Worm (Caenorhabditis elegans) whole organism, mixed stage, embryonic: ENCODE measurements around the gene Y57G11C.46.
A peak's percentile ranks its signal among the peaks of the same experiment; 100 is the strongest.

Experiments used
- M03D4.4 ChIP-seq: sonication (generic microtip); optimal IDR thresholded peaks from 2 replicates; lab custom pipeline; 2017; ENCODE audit warnings: mild to moderate bottlenecking, missing genetic modification characterization, missing compliant biosample characterization
- bed-3 ChIP-seq: fragments of 200-800 bp; sonication (Bioruptor generic); optimal IDR thresholded peaks from 3 replicates; lab custom pipeline; 2018; ENCODE audit warnings: mild to moderate bottlenecking, missing genetic modification characterization, moderate library complexity, missing compliant biosample characterization
- blmp-1 ChIP-seq: fragments of 150-350 bp; optimal IDR thresholded peaks from 2 replicates; lab custom pipeline; 2014; ENCODE audit warnings: missing biosample characterization, missing genetic modification characterization
- ceh-39 ChIP-seq: fragments of 150-350 bp; optimal IDR thresholded peaks from 2 replicates; lab custom pipeline; 2014; ENCODE audit warnings: missing biosample characterization, missing genetic modification characterization
- ceh-43 ChIP-seq: fragments of 200-800 bp; sonication (Bioruptor generic); optimal IDR thresholded peaks from 2 replicates; lab custom pipeline; 2018; ENCODE audit warnings: mild to moderate bottlenecking, missing genetic modification characterization, moderate library complexity, missing compliant biosample characterization
- ces-1 ChIP-seq: fragments of 150-350 bp; optimal IDR thresholded peaks from 2 replicates; lab custom pipeline; 2014; ENCODE audit warnings: missing biosample characterization, missing genetic modification reagents, missing genetic modification characterization
- cnd-1 ChIP-seq: fragments of 200-800 bp; sonication (Bioruptor generic); optimal IDR thresholded peaks from 2 replicates; lab custom pipeline; 2018; ENCODE audit warnings: mild to moderate bottlenecking, missing genetic modification characterization, missing compliant biosample characterization
- drap-1 ChIP-seq: fragments of 200-800 bp; sonication (Bioruptor generic); optimal IDR thresholded peaks from 3 replicates; lab custom pipeline; 2018; ENCODE audit warnings: mild to moderate bottlenecking, missing genetic modification characterization, missing compliant biosample characterization
- elt-1 ChIP-seq: sonication (generic microtip); optimal IDR thresholded peaks from 2 replicates; lab custom pipeline; 2017; ENCODE audit warnings: missing genetic modification characterization, mild to moderate bottlenecking, missing compliant biosample characterization, antibody characterized with exemption, moderate library complexity, borderline replicate concordance; ENCODE audit not compliant: insufficient read depth
- elt-3 ChIP-seq: fragments of 150-350 bp; optimal IDR thresholded peaks from 2 replicates; lab custom pipeline; 2014; ENCODE audit warnings: missing biosample characterization, missing genetic modification characterization
- flh-1 ChIP-seq: fragments of 200-800 bp; sonication (Bioruptor generic); optimal IDR thresholded peaks from 2 replicates; lab custom pipeline; 2018; ENCODE audit warnings: mild to moderate bottlenecking, missing genetic modification characterization, moderate library complexity, missing compliant biosample characterization
- ham-2 ChIP-seq: fragments of 200-800 bp; sonication (Bioruptor generic); optimal IDR thresholded peaks from 2 replicates; lab custom pipeline; 2018; ENCODE audit warnings: mild to moderate bottlenecking, missing genetic modification characterization, missing compliant biosample characterization
- hlh-1 ChIP-seq: fragments of 150-350 bp; optimal IDR thresholded peaks from 2 replicates; lab custom pipeline; 2014; ENCODE audit warnings: missing biosample characterization, missing genetic modification reagents, missing genetic modification characterization
- lin-13 ChIP-seq: fragments of 150-350 bp; optimal IDR thresholded peaks from 2 replicates; lab custom pipeline; 2014; ENCODE audit warnings: missing biosample characterization, missing genetic modification characterization
- lin-32 ChIP-seq: fragments of 200-800 bp; sonication (Bioruptor generic); optimal IDR thresholded peaks from 2 replicates; lab custom pipeline; 2018; ENCODE audit warnings: mild to moderate bottlenecking, missing genetic modification characterization, missing compliant biosample characterization
- lsy-2 ChIP-seq: fragments of 150-350 bp; optimal IDR thresholded peaks from 2 replicates; lab custom pipeline; 2014; ENCODE audit warnings: missing biosample characterization, missing genetic modification characterization
- mab-5 ChIP-seq: fragments of 150-350 bp; optimal IDR thresholded peaks from 2 replicates; lab custom pipeline; 2014; ENCODE audit warnings: missing biosample characterization, missing genetic modification characterization
- mep-1 ChIP-seq: fragments of 150-350 bp; optimal IDR thresholded peaks from 2 replicates; lab custom pipeline; 2017; ENCODE audit warnings: missing biosample characterization, missing genetic modification reagents, missing genetic modification characterization, inconsistent platforms
- mls-2 ChIP-seq: sonication (generic microtip); optimal IDR thresholded peaks from 2 replicates; lab custom pipeline; 2016; ENCODE audit warnings: mild to moderate bottlenecking, missing genetic modification characterization, moderate library complexity, missing compliant biosample characterization
- nhr-12 ChIP-seq: fragments of 150-350 bp; optimal IDR thresholded peaks from 2 replicates; lab custom pipeline; 2014; ENCODE audit warnings: missing biosample characterization, missing genetic modification characterization
- nhr-2 ChIP-seq: fragments of 150-350 bp; optimal IDR thresholded peaks from 2 replicates; lab custom pipeline; 2014; ENCODE audit warnings: missing biosample characterization, missing genetic modification characterization
- nhr-237 ChIP-seq: fragments of 150-350 bp; optimal IDR thresholded peaks from 2 replicates; lab custom pipeline; 2014; ENCODE audit warnings: missing biosample characterization, missing genetic modification characterization
- nhr-28 ChIP-seq: fragments of 150-350 bp; optimal IDR thresholded peaks from 2 replicates; lab custom pipeline; 2014; ENCODE audit warnings: missing biosample characterization, missing genetic modification characterization
- nhr-76 ChIP-seq: sonication (generic microtip); optimal IDR thresholded peaks from 2 replicates; lab custom pipeline; 2017; ENCODE audit warnings: missing biosample characterization, missing genetic modification characterization
- pha-4 ChIP-seq: fragments of 150-350 bp; optimal IDR thresholded peaks from 2 replicates; lab custom pipeline; 2018; ENCODE audit warnings: missing biosample characterization, missing genetic modification reagents, missing genetic modification characterization
- sem-2 ChIP-seq: fragments of 200-800 bp; sonication (Bioruptor generic); optimal IDR thresholded peaks from 2 replicates; lab custom pipeline; 2018; ENCODE audit warnings: mild to moderate bottlenecking, missing genetic modification characterization, missing compliant biosample characterization
- snpc-4 ChIP-seq: fragments of 150-350 bp; optimal IDR thresholded peaks from 2 replicates; lab custom pipeline; 2014; ENCODE audit warnings: missing biosample characterization, missing genetic modification characterization
- sptf-1 ChIP-seq: sonication (generic microtip); optimal IDR thresholded peaks from 2 replicates; lab custom pipeline; 2017; ENCODE audit warnings: mild to moderate bottlenecking, missing genetic modification characterization, moderate library complexity, missing compliant biosample characterization
- tbx-8 ChIP-seq: fragments of 200-800 bp; sonication (Bioruptor generic); optimal IDR thresholded peaks from 2 replicates; lab custom pipeline; 2018; ENCODE audit warnings: mild to moderate bottlenecking, missing genetic modification characterization, moderate library complexity, missing compliant biosample characterization
- unc-120 ChIP-seq: sonication (generic microtip); optimal IDR thresholded peaks from 2 replicates; lab custom pipeline; 2017; ENCODE audit warnings: missing genetic modification characterization, missing compliant biosample characterization; ENCODE audit not compliant: poor library complexity, severe bottlenecking
- unc-39 ChIP-seq: fragments of 150-350 bp; optimal IDR thresholded peaks from 2 replicates; lab custom pipeline; 2014; ENCODE audit warnings: missing biosample characterization, missing genetic modification characterization
- unc-62 ChIP-seq: fragments of 150-350 bp; optimal IDR thresholded peaks from 2 replicates; lab custom pipeline; 2014; ENCODE audit warnings: missing biosample characterization, missing genetic modification reagents, missing genetic modification characterization
- zip-8 ChIP-seq: fragments of 150-350 bp; optimal IDR thresholded peaks from 2 replicates; lab custom pipeline; 2014; ENCODE audit warnings: missing biosample characterization, missing genetic modification characterization
- ztf-11 ChIP-seq: fragments of 150-350 bp; optimal IDR thresholded peaks from 2 replicates; lab custom pipeline; 2014; ENCODE audit warnings: missing biosample characterization, missing genetic modification characterization

The Y57G11C.46 gene

ce11 chrIV:14793900-14794624, 22.1 kb downstream of the Y57G11C.46 start:
- TF ChIP-seq unc-39 (tag; lab: Kevin White, UChicago) = no peak
- no peak for TF ChIP-seq sem-2 (GFP tag; lab: Kevin White, UChicago)
- no peak for TF ChIP-seq nhr-76 (tag; lab: Kevin White, UChicago)
- no peak for TF ChIP-seq pha-4 (tag; lab: Kevin White, UChicago)
- TF ChIP-seq unc-62 (GFP tag; lab: Kevin White, UChicago) = no peak
- peak; percentile 94 for TF ChIP-seq blmp-1 (tag; lab: Kevin White, UChicago)
- TF ChIP-seq ces-1 (GFP tag; lab: Kevin White, UChicago) = peak; percentile 51
- TF ChIP-seq nhr-237 = peak; percentile 1
- no peak for TF ChIP-seq tbx-8 (GFP tag; lab: Kevin White, UChicago)
- TF ChIP-seq lin-13 (tag; lab: Kevin White, UChicago) = peak; percentile 13
- peak; percentile 32 for TF ChIP-seq sptf-1 (tag; lab: Kevin White, UChicago)
- no peak for TF ChIP-seq nhr-2 (tag; lab: Kevin White, UChicago)
- no peak for TF ChIP-seq bed-3 (GFP tag; lab: Kevin White, UChicago)
- TF ChIP-seq nhr-28 = no peak
- TF ChIP-seq zip-8 (tag; lab: Kevin White, UChicago) = no peak
- TF ChIP-seq lin-32 (GFP tag; lab: Kevin White, UChicago) = no peak
- TF ChIP-seq nhr-12 (tag; lab: Kevin White, UChicago) = no peak
- peak; percentile 43 for TF ChIP-seq unc-120
- peak; percentile 14 for TF ChIP-seq ztf-11 (tag; lab: Kevin White, UChicago)
- peak; percentile 48 for TF ChIP-seq ham-2 (GFP tag; lab: Kevin White, UChicago)
- TF ChIP-seq M03D4.4 (tag; lab: Kevin White, UChicago) = no peak
- TF ChIP-seq ceh-43 (GFP tag; lab: Kevin White, UChicago) = peak; percentile 14
- no peak for TF ChIP-seq mab-5 (tag; lab: Kevin White, UChicago)
- TF ChIP-seq hlh-1 (tag; lab: Kevin White, UChicago) = no peak
- peak; percentile 44 for TF ChIP-seq mls-2 (tag; lab: Kevin White, UChicago)
- peak; percentile 41 for TF ChIP-seq lsy-2 (tag; lab: Kevin White, UChicago)
- peak; percentile 6 for TF ChIP-seq mep-1 (tag; lab: Kevin White, UChicago)
- peak; percentile 75 for TF ChIP-seq ceh-39 (tag; lab: Kevin White, UChicago)
- TF ChIP-seq, all 35 proteins: peak for 13

DNA sequence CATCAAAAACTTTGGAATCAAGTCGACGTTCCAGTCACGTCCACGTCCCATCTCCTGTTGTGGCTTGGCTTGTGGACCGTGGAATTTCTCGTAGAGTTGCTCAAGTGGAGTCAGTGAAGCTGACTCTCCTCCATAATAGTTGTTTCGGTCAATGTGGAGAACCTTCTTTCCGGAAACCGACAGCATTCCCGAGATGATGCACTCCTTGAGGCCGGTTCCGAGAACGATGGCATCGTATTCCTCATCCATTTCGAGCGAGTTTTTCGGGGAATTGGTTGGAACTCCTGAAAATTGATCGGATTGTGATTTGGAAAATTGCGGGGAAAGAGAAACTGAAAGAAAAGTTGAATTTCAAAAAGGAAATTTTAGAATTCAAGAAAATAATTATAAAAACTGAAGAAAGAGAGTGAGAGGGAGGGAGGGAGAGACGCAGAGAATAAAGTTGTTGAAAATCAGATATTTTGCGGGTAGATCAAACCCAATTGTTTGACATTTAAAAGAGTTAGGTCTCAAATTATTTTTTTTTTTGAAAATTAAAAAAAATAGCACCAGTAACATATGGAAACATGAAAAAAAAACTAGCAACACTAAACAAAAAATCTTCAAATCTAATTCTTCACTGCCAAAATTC, 23.5 kb downstream of the Y57G11C.46 start, which contains the start of gene gdi-1:
Gene gdi-1 (minus strand): TSS at position 286 of the 631 bp plus-strand sequence.
- no peak for TF ChIP-seq ceh-39 (tag; lab: Kevin White, UChicago)
- TF ChIP-seq M03D4.4 (tag; lab: Kevin White, UChicago) = no peak
- TF ChIP-seq elt-1 (tag; lab: Kevin White, UChicago) = no peak
- TF ChIP-seq flh-1 = no peak
- TF ChIP-seq lin-32 (GFP tag; lab: Kevin White, UChicago) = no peak
- TF ChIP-seq drap-1 (GFP tag; lab: Kevin White, UChicago) = no peak
- TF ChIP-seq zip-8 (tag; lab: Kevin White, UChicago) = no peak
- no peak for TF ChIP-seq cnd-1 (tag; lab: Kevin White, UChicago)
- no peak for TF ChIP-seq snpc-4
- no peak for TF ChIP-seq mep-1 (tag; lab: Kevin White, UChicago)
- TF ChIP-seq ham-2 (GFP tag; lab: Kevin White, UChicago) = no peak
- no peak for TF ChIP-seq lin-13 (tag; lab: Kevin White, UChicago)
- TF ChIP-seq pha-4 (tag; lab: Kevin White, UChicago) = no peak
- TF ChIP-seq ceh-43 (GFP tag; lab: Kevin White, UChicago) = no peak
- TF ChIP-seq elt-3 (tag; lab: Kevin White, UChicago) = no peak
- TF ChIP-seq, all 35 proteins: peak for 0

DNA sequence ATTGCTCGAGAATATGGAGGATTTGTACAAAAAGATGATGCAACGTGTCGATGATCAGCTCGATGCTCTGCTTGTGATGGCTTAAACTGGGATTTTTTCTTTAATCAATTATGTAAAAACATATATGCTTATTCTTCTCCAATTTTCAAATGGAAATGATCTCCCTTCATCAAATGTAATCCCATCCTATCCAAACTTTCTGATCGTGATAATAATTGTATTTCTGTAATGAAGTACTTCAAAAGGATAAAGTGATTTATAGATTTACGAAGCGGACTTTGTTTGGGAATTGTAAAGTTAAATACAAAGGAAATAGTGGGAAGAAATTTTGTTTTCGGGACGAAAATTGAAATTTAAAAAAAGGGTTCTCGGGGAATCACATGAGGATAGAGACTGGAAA, 25.6 kb downstream of the Y57G11C.46 start:
- peak; percentile 16 for TF ChIP-seq ces-1 (GFP tag; lab: Kevin White, UChicago)
- TF ChIP-seq lsy-2 (tag; lab: Kevin White, UChicago) = no peak
- no peak for TF ChIP-seq ceh-43 (GFP tag; lab: Kevin White, UChicago)
- TF ChIP-seq bed-3 (GFP tag; lab: Kevin White, UChicago) = no peak
- TF ChIP-seq tbx-8 (GFP tag; lab: Kevin White, UChicago) = no peak
- no peak for TF ChIP-seq unc-62 (GFP tag; lab: Kevin White, UChicago)
